Fruit fly (Drosophila melanogaster) whole organism, prepupa: Measurements from ENCODE around the gene CG42371.

Experiments used
- Blimp-1 ChIP-seq: fragments of 200-800 bp; sonication (Bioruptor generic); optimal IDR thresholded peaks from 3 replicates; lab custom pipeline; 2017; ENCODE audit warnings: missing biosample characterization, missing genetic modification characterization, mild to moderate bottlenecking, moderate library complexity, missing genetic modification reagents
- CG10631 ChIP-seq: fragments of 200-800 bp; sonication (Bioruptor generic); optimal IDR thresholded peaks from 2 replicates; lab custom pipeline; 2016; ENCODE audit warnings: missing biosample characterization, missing genetic modification characterization
- CG11294 ChIP-seq: fragments of 200-800 bp; sonication (Bioruptor generic); IDR thresholded peaks from 2 replicates; pipeline ENCODE4 v1.3.6; 2022; ENCODE audit warnings: missing biosample characterization, missing genetic modification characterization
- CG11762 ChIP-seq: fragments of 200-800 bp; sonication (Bioruptor generic); optimal IDR thresholded peaks from 3 replicates; lab custom pipeline; 2016; ENCODE audit warnings: missing biosample characterization, missing genetic modification characterization; ENCODE audit not compliant: insufficient read depth
- CG15336 ChIP-seq: fragments of 200-800 bp; sonication (Bioruptor generic); IDR thresholded peaks from 2 replicates; pipeline ENCODE4 v1.3.6; 2022; ENCODE audit warnings: missing biosample characterization, missing genetic modification characterization
- CG1621 ChIP-seq: fragments of 200-800 bp; sonication (Bioruptor generic); optimal IDR thresholded peaks from 3 replicates; lab custom pipeline; 2018; ENCODE audit warnings: missing biosample characterization, mild to moderate bottlenecking, missing genetic modification characterization
- CG16779 ChIP-seq: fragments of 200-800 bp; sonication (Bioruptor generic); optimal IDR thresholded peaks from 3 replicates; lab custom pipeline; 2017; ENCODE audit warnings: missing biosample characterization, mild to moderate bottlenecking, missing genetic modification characterization
- CG3032 ChIP-seq: fragments of 200-800 bp; optimal IDR thresholded peaks from 2 replicates; lab custom pipeline; 2019; ENCODE audit warnings: missing biosample characterization, mild to moderate bottlenecking, missing genetic modification characterization, moderate library complexity
- CG31627 ChIP-seq: fragments of 200-800 bp; sonication (Bioruptor generic); optimal IDR thresholded peaks from 3 replicates; lab custom pipeline; 2016; ENCODE audit warnings: missing biosample characterization, missing genetic modification characterization
- CG32006 ChIP-seq: fragments of 200-800 bp; sonication (Bioruptor generic); optimal IDR thresholded peaks from 3 replicates; lab custom pipeline; 2017; ENCODE audit warnings: missing biosample characterization, mild to moderate bottlenecking, missing genetic modification characterization
- CG34406 ChIP-seq: fragments of 200-800 bp; sonication (Bioruptor generic); optimal IDR thresholded peaks from 3 replicates; lab custom pipeline; 2016; ENCODE audit warnings: missing biosample characterization, missing genetic modification characterization
- CG4318 ChIP-seq: fragments of 200-800 bp; sonication (Bioruptor generic); optimal IDR thresholded peaks from 3 replicates; lab custom pipeline; 2017; ENCODE audit warnings: missing biosample characterization, mild to moderate bottlenecking, missing genetic modification characterization
- CG6163 ChIP-seq: fragments of 200-800 bp; sonication (Bioruptor generic); IDR thresholded peaks from 3 replicates; pipeline ENCODE4 v1.3.6; 2022; ENCODE audit warnings: missing biosample characterization, missing genetic modification characterization
- CG6276 ChIP-seq: fragments of 200-800 bp; sonication (Bioruptor generic); optimal IDR thresholded peaks from 2 replicates; lab custom pipeline; 2017; ENCODE audit warnings: missing biosample characterization, mild to moderate bottlenecking, missing genetic modification characterization
- CG6854 ChIP-seq: fragments of 200-800 bp; sonication (Bioruptor generic); optimal IDR thresholded peaks from 2 replicates; lab custom pipeline; 2017; ENCODE audit warnings: missing biosample characterization, mild to moderate bottlenecking, missing genetic modification characterization
- CG7368 ChIP-seq: fragments of 200-800 bp; sonication (Bioruptor generic); optimal IDR thresholded peaks from 3 replicates; lab custom pipeline; 2016; ENCODE audit warnings: missing biosample characterization, missing genetic modification characterization
- CG8119 ChIP-seq: fragments of 200-800 bp; sonication (Bioruptor generic); IDR thresholded peaks from 3 replicates; pipeline ENCODE4 v1.3.6; 2022; ENCODE audit warnings: missing biosample characterization, missing genetic modification characterization
- CG8632 ChIP-seq: fragments of 200-800 bp; sonication (Bioruptor generic); optimal IDR thresholded peaks from 3 replicates; lab custom pipeline; 2016; ENCODE audit warnings: missing biosample characterization, missing genetic modification characterization
- CG9139 ChIP-seq: fragments of 200-800 bp; sonication (Bioruptor generic); optimal IDR thresholded peaks from 3 replicates; lab custom pipeline; 2017; ENCODE audit warnings: missing biosample characterization, mild to moderate bottlenecking, missing genetic modification characterization
- Eip78C ChIP-seq: fragments of 200-800 bp; sonication (Bioruptor generic); peaks from one replicate; lab custom pipeline; 2016; ENCODE audit warnings: missing biosample characterization, missing genetic modification characterization
- Eip93F ChIP-seq: fragments of 200-800 bp; sonication (Bioruptor generic); optimal IDR thresholded peaks from 2 replicates; lab custom pipeline; 2016; ENCODE audit warnings: missing biosample characterization, mild to moderate bottlenecking, missing genetic modification characterization
- Ets21C ChIP-seq: fragments of 200-800 bp; sonication (Bioruptor generic); optimal IDR thresholded peaks from 3 replicates; lab custom pipeline; 2016; ENCODE audit warnings: missing biosample characterization, missing genetic modification characterization
- Gug ChIP-seq: fragments of 200-800 bp; sonication (Bioruptor generic); IDR thresholded peaks from 2 replicates; pipeline ENCODE4 v1.3.6; 2022; ENCODE audit warnings: missing biosample characterization, missing genetic modification characterization
- Hr38 ChIP-seq: sonication (Bioruptor generic); optimal IDR thresholded peaks from 2 replicates; lab custom pipeline; 2016; ENCODE audit warnings: missing biosample characterization, missing genetic modification characterization
- Hr39 ChIP-seq: fragments of 200-800 bp; sonication (Bioruptor generic); optimal IDR thresholded peaks from 2 replicates; lab custom pipeline; 2016; ENCODE audit warnings: missing biosample characterization, missing genetic modification characterization
- Hr4 ChIP-seq: fragments of 200-800 bp; sonication (Bioruptor generic); optimal IDR thresholded peaks from 3 replicates; lab custom pipeline; 2016; ENCODE audit warnings: missing biosample characterization, missing genetic modification characterization
- Lpt ChIP-seq: fragments of 200-800 bp; sonication (Bioruptor generic); optimal IDR thresholded peaks from 3 replicates; lab custom pipeline; 2016; ENCODE audit warnings: missing biosample characterization, missing genetic modification characterization
- OdsH ChIP-seq: fragments of 200-800 bp; sonication (Bioruptor generic); optimal IDR thresholded peaks from 3 replicates; lab custom pipeline; 2016; ENCODE audit warnings: missing biosample characterization, missing genetic modification characterization
- Smox ChIP-seq: fragments of 200-800 bp; sonication (Bioruptor generic); optimal IDR thresholded peaks from 3 replicates; lab custom pipeline; 2016; ENCODE audit warnings: missing biosample characterization, missing genetic modification characterization
- Sox102F ChIP-seq: fragments of 200-800 bp; sonication (Bioruptor generic); optimal IDR thresholded peaks from 2 replicates; lab custom pipeline; 2016; ENCODE audit warnings: missing biosample characterization, mild to moderate bottlenecking, missing genetic modification characterization
- Sox15 ChIP-seq: fragments of 200-800 bp; sonication (Bioruptor generic); optimal IDR thresholded peaks from 3 replicates; lab custom pipeline; 2016; ENCODE audit warnings: missing biosample characterization, missing genetic modification characterization
- achi ChIP-seq: fragments of 200-800 bp; sonication (Bioruptor generic); optimal IDR thresholded peaks from 3 replicates; lab custom pipeline; 2016; ENCODE audit warnings: missing biosample characterization, missing genetic modification characterization
- acj6 ChIP-seq: fragments of 200-800 bp; sonication (Bioruptor generic); optimal IDR thresholded peaks from 3 replicates; lab custom pipeline; 2016; ENCODE audit warnings: missing biosample characterization, missing genetic modification characterization
- cyc ChIP-seq: fragments of 200-800 bp; sonication (Bioruptor generic); optimal IDR thresholded peaks from 3 replicates; lab custom pipeline; 2016; ENCODE audit warnings: missing biosample characterization, missing genetic modification characterization
- dac ChIP-seq: fragments of 200-800 bp; sonication (Bioruptor generic); optimal IDR thresholded peaks from 2 replicates; lab custom pipeline; 2017; ENCODE audit warnings: missing biosample characterization, mild to moderate bottlenecking, missing genetic modification characterization
- dsx ChIP-seq: fragments of 200-800 bp; optimal IDR thresholded peaks from 3 replicates; lab custom pipeline; 2019; ENCODE audit warnings: missing biosample characterization, mild to moderate bottlenecking, missing genetic modification characterization, moderate library complexity; ENCODE audit not compliant: poor library complexity, severe bottlenecking
- eg ChIP-seq: fragments of 200-800 bp; sonication (Bioruptor generic); IDR thresholded peaks from 3 replicates; pipeline ENCODE4 v1.3.6; 2022; ENCODE audit warnings: missing biosample characterization, missing genetic modification characterization
- esn ChIP-seq: fragments of 200-800 bp; sonication (Bioruptor generic); optimal IDR thresholded peaks from 2 replicates; lab custom pipeline; 2016; ENCODE audit warnings: missing biosample characterization, mild to moderate bottlenecking, missing genetic modification characterization, moderate library complexity
- fd59A ChIP-seq: fragments of 200-800 bp; sonication (Bioruptor generic); optimal IDR thresholded peaks from 2 replicates; lab custom pipeline; 2017; ENCODE audit warnings: missing biosample characterization, mild to moderate bottlenecking, missing genetic modification characterization, missing genetic modification reagents
- lz ChIP-seq: fragments of 200-800 bp; sonication (Bioruptor generic); optimal IDR thresholded peaks from 3 replicates; lab custom pipeline; 2016; ENCODE audit warnings: missing biosample characterization, missing genetic modification characterization
- spab ChIP-seq: fragments of 200-800 bp; sonication (Bioruptor generic); optimal IDR thresholded peaks from 2 replicates; lab custom pipeline; 2017; ENCODE audit warnings: missing biosample characterization, mild to moderate bottlenecking, missing genetic modification characterization, missing genetic modification reagents
- ss ChIP-seq, 2 experiments: fragments of 200-800 bp; sonication (Bioruptor generic); optimal IDR thresholded peaks; 2 replicates in 1 of 2; 3 replicates in 1 of 2; lab custom pipeline; 2017 to 2018; ENCODE audit warnings: mild to moderate bottlenecking in 2 of 2, missing biosample characterization in 2 of 2, missing genetic modification characterization in 2 of 2, moderate library complexity in 1 of 2
- svp ChIP-seq: fragments of 200-800 bp; sonication (Bioruptor generic); peaks from one replicate; lab custom pipeline; 2016; ENCODE audit warnings: missing biosample characterization, missing genetic modification characterization
- topi ChIP-seq: fragments of 200-800 bp; sonication (Bioruptor generic); optimal IDR thresholded peaks from 3 replicates; lab custom pipeline; 2016; ENCODE audit warnings: missing biosample characterization, missing genetic modification characterization
- vri ChIP-seq: fragments of 200-800 bp; sonication (Bioruptor generic); optimal IDR thresholded peaks from 3 replicates; lab custom pipeline; 2016; ENCODE audit warnings: missing biosample characterization, mild to moderate bottlenecking, missing genetic modification characterization

Gene CG42371

DNA sequence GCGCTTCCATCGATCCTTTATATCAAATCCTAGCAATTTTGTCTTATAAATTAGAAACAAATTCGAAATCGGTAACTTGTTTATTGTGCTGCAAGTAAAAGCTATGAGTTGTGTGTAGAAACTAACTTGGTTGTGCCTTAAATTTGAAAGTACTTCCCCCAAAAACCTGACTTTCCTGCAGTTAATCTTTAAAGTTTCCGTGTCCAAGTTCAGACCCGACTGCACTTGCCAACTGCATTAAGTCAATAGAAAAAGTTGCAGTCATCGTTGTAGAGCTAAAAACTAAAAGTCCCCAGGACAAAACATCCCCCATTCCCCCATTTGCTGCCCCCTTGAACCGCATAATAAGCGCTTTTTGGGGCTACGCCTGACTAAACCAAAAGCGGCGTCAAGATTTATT, 23.4 kb upstream of the CG42371 start, which contains the start of gene Tengl1:
TSS of gene Tengl1 (minus strand) at position 101 of the 400 bp plus-strand sequence.
- TF ChIP-seq Eip78C (GFP tag; lab: Kevin White, UChicago) (no peak), CG32006 (GFP tag; lab: Kevin White, UChicago) (no peak), Ets21C (no peak), Eip93F (GFP tag; lab: Kevin White, UChicago) (no peak), Hr38 (no peak), spab (no peak), Sox102F (GFP tag; lab: Kevin White, UChicago) (no peak), CG11294 (GFP tag; lab: Robert Waterston, UW) (no peak)
- TF ChIP-seq, all 60 proteins: peak for 0

DNA sequence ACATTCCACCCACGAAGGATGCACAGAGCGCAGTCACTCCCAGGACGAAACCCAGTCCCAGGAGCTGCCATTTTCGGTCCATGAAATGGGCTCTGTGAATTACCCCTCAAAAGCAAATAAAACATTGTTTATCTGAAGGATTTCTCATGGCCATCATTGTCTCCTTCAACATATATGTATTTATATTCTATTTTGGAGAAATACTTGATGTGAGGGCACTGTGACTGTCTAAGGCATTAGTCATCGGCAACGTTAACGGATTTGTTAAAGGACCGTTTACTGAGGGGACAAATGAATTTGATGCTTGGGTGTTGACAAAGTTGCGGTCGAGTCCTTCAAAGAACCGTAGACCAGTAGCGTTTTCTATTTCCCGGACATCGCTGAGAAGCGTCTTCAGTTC, 22.2 kb upstream of the CG42371 start, which contains the start of gene Tengl2:
TSS of gene Tengl2 (minus strand) at position 101 of the 400 bp plus-strand sequence.
- no peak for TF ChIP-seq fd59A
- TF ChIP-seq Hr38, result no peak
- TF ChIP-seq Smox (GFP tag; lab: Kevin White, UChicago), result no peak
- TF ChIP-seq CG31627 (GFP tag; lab: Kevin White, UChicago), result no peak
- no peak for TF ChIP-seq CG11762 (GFP tag; lab: Kevin White, UChicago)
- no peak for TF ChIP-seq CG8119 (GFP tag; lab: Robert Waterston, UW)
- TF ChIP-seq ss (GFP tag; optimal IDR thresholded peaks at IDR 0.05; lab: Kevin White, UChicago), result no peak
- TF ChIP-seq CG16779, result no peak
- TF ChIP-seq CG6854, result no peak
- no peak for TF ChIP-seq topi (GFP tag; lab: Kevin White, UChicago)
- TF ChIP-seq dsx (GFP tag; lab: Kevin White, UChicago), result no peak
- no peak for TF ChIP-seq acj6 (GFP tag; lab: Kevin White, UChicago)
- TF ChIP-seq Sox15 (GFP tag; lab: Kevin White, UChicago), result no peak
- TF ChIP-seq CG11294 (GFP tag; lab: Robert Waterston, UW), result no peak

DNA sequence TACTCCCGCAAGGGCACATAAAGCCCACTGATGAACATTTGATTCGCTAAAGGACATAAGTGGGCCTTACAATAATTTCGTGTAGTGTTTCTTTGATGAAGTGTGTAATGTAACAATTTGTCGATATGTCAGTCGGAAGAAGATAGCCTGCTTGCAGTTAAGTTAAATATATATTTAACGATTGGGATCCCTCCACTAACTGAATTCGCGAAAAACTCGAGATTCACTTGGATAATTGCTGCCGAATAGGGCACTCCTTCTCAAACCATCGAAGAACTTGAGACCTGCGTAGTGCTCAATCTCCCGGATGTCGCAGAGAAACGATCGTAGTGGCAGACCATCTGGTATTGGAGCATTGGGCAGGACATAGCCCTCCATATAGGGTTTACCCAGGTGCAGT, 21.1 kb upstream of the CG42371 start, which contains the start of gene Tengl3:
TSS of gene Tengl3 (minus strand) at position 101 of the 400 bp plus-strand sequence.
- TF ChIP-seq Hr38 (no peak), CG6276 (no peak), CG1621 (tag; lab: Kevin White, UChicago) (no peak), CG11294 (GFP tag; lab: Robert Waterston, UW) (no peak)
- TF ChIP-seq, all 60 proteins: peak for 0

DNA sequence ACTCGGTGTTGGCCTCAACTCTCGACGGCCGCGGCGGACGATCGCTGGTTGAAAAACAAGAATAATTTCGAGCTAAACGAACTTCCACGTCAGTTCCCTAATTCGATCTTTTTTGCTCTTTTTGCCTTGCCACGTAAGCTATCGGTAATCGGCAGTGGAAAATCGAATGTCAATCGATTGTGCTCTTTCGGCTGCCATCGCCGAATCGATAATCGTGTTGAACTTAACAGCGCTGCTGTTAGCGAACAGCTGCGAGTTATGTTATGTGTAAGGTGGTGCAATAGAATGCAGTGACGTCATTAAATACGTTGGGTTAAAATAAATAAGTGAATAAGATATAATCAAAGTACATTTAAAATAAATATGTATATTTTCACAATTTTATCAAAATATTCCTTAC, 19.7 kb upstream of the CG42371 start, which contains the start of gene Sec24CD:
TSS of gene Sec24CD (minus strand) at position 123 of the 400 bp plus-strand sequence.
- no peak for TF ChIP-seq CG10631 (GFP tag; lab: Kevin White, UChicago)
- TF ChIP-seq acj6 (GFP tag; lab: Kevin White, UChicago), result no peak
- peak; percentile 36 for TF ChIP-seq esn (GFP tag; lab: Kevin White, UChicago)
- no peak for TF ChIP-seq Gug (GFP tag; lab: Robert Waterston, UW)
- TF ChIP-seq cyc (GFP tag; lab: Kevin White, UChicago), result no peak
- no peak for TF ChIP-seq Ets21C
- TF ChIP-seq Eip93F (GFP tag; lab: Kevin White, UChicago), result peak; percentile 9
- TF ChIP-seq Lpt (GFP tag; lab: Kevin White, UChicago), result no peak
- TF ChIP-seq OdsH (GFP tag; lab: Kevin White, UChicago), result no peak
- TF ChIP-seq CG6163 (GFP tag; lab: Robert Waterston, UW), result no peak
- peak; percentile 13; the same call in 1 of the 2 replicates for TF ChIP-seq CG15336 (GFP tag; lab: Robert Waterston, UW)
- no peak for TF ChIP-seq topi (GFP tag; lab: Kevin White, UChicago)
- TF ChIP-seq CG31627 (GFP tag; lab: Kevin White, UChicago), result no peak
- TF ChIP-seq CG11294 (GFP tag; lab: Robert Waterston, UW), result no peak
- TF ChIP-seq CG7368 (GFP tag; lab: Kevin White, UChicago), result no peak
- no peak for TF ChIP-seq Hr4 (GFP tag; lab: Kevin White, UChicago)
- no peak for TF ChIP-seq fd59A
- TF ChIP-seq Blimp-1 (GFP tag; lab: Kevin White, UChicago), result no peak
- peak; percentile 40; the same call in 1 of the 3 replicates for TF ChIP-seq eg (GFP tag; lab: Robert Waterston, UW)
- TF ChIP-seq CG8119 (GFP tag; lab: Robert Waterston, UW), result no peak
- no peak for TF ChIP-seq CG4318 (GFP tag; lab: Kevin White, UChicago)
- TF ChIP-seq dac (GFP tag; lab: Kevin White, UChicago), result no peak
- TF ChIP-seq CG8632 (GFP tag; lab: Kevin White, UChicago), result no peak
- no peak for TF ChIP-seq spab
- no peak for TF ChIP-seq achi (GFP tag; lab: Kevin White, UChicago)
- TF ChIP-seq Hr39 (GFP tag; lab: Kevin White, UChicago), result no peak
- TF ChIP-seq CG3032, result peak; percentile 13
- TF ChIP-seq CG11762 (GFP tag; lab: Kevin White, UChicago), result no peak
- TF ChIP-seq lz (GFP tag; lab: Kevin White, UChicago), result no peak
- TF ChIP-seq svp (GFP tag; lab: Kevin White, UChicago), result peak; percentile 33
- TF ChIP-seq CG1621 (tag; lab: Kevin White, UChicago), result no peak
- no peak for TF ChIP-seq CG9139 (GFP tag; lab: Kevin White, UChicago)
- no peak for TF ChIP-seq vri (GFP tag; lab: Kevin White, UChicago)
- TF ChIP-seq CG34406 (GFP tag; lab: Kevin White, UChicago), result no peak
- TF ChIP-seq, all 60 proteins: peak for 6
